Fruit fly (Drosophila melanogaster) whole organism, embryonic: Measurements from ENCODE around the gene CG42634.

ENCODE experiments used
- CG10462 ChIP-seq: fragments of 200-800 bp; sonication (Bioruptor generic); optimal IDR thresholded peaks from 2 replicates; lab custom pipeline; 2016; ENCODE audit warnings: missing biosample characterization, missing genetic modification characterization
- CG11504 ChIP-seq: fragments of 200-800 bp; sonication (Bioruptor generic); optimal IDR thresholded peaks from 3 replicates; lab custom pipeline; 2019; ENCODE audit warnings: missing biosample characterization, mild to moderate bottlenecking, missing genetic modification characterization, moderate library complexity
- CG11560 ChIP-seq: fragments of 200-800 bp; sonication (Bioruptor generic); IDR thresholded peaks from 3 replicates; pipeline ENCODE4 v1.3.6; 2022; ENCODE audit warnings: missing biosample characterization, missing genetic modification characterization
- CG13296 ChIP-seq: fragments of 200-800 bp; sonication (Bioruptor generic); optimal IDR thresholded peaks from 3 replicates; lab custom pipeline; 2018; ENCODE audit warnings: missing biosample characterization, mild to moderate bottlenecking, missing genetic modification characterization
- CG3065 ChIP-seq: fragments of 200-800 bp; sonication (Bioruptor generic); optimal IDR thresholded peaks from 2 replicates; lab custom pipeline; 2016; ENCODE audit warnings: missing biosample characterization, missing genetic modification characterization
- CG34376 ChIP-seq: fragments of 200-800 bp; sonication (Bioruptor generic); optimal IDR thresholded peaks from 2 replicates; lab custom pipeline; 2018; ENCODE audit warnings: missing biosample characterization, mild to moderate bottlenecking, missing genetic modification characterization
- CG4282 ChIP-seq: fragments of 200-800 bp; sonication (Bioruptor generic); optimal IDR thresholded peaks from 2 replicates; lab custom pipeline; 2016; ENCODE audit warnings: missing biosample characterization, missing genetic modification characterization
- CG4328 ChIP-seq: fragments of 200-800 bp; sonication (Bioruptor generic); optimal IDR thresholded peaks from 3 replicates; lab custom pipeline; 2017; ENCODE audit warnings: missing biosample characterization, missing genetic modification reagents, missing genetic modification characterization
- CG4404 ChIP-seq: fragments of 200-800 bp; sonication (Bioruptor generic); IDR thresholded peaks from 2 replicates; pipeline ENCODE4 v1.3.6; 2022; ENCODE audit warnings: missing biosample characterization, missing genetic modification characterization
- CG6254 ChIP-seq: fragments of 200-800 bp; sonication (Bioruptor generic); optimal IDR thresholded peaks from 3 replicates; lab custom pipeline; 2017; ENCODE audit warnings: mild to moderate bottlenecking, missing biosample characterization, missing genetic modification reagents, missing genetic modification characterization
- CG6654 ChIP-seq: fragments of 200-800 bp; sonication (Bioruptor generic); optimal IDR thresholded peaks from 2 replicates; lab custom pipeline; 2017; ENCODE audit warnings: missing biosample characterization, mild to moderate bottlenecking, missing genetic modification characterization
- CG8478 ChIP-seq: fragments of >200 bp; optimal IDR thresholded peaks from 2 replicates; lab custom pipeline; 2018
- CG8944 ChIP-seq: fragments of 200-800 bp; sonication (Bioruptor generic); optimal IDR thresholded peaks from 3 replicates; lab custom pipeline; 2016; ENCODE audit warnings: missing biosample characterization, missing genetic modification characterization
- CG9932 ChIP-seq: fragments of 200-800 bp; sonication (Bioruptor generic); IDR thresholded peaks from 2 replicates; pipeline ENCODE4 v1.3.6; 2022; ENCODE audit warnings: missing biosample characterization, missing genetic modification characterization
- Drgx ChIP-seq: fragments of 200-800 bp; sonication (Bioruptor generic); IDR thresholded peaks from 2 replicates; pipeline ENCODE4 v1.3.6; 2022; ENCODE audit warnings: missing biosample characterization, missing genetic modification characterization
- Ets65A ChIP-seq: fragments of 200-800 bp; sonication (Bioruptor generic); peaks from one replicate; lab custom pipeline; 2016; ENCODE audit warnings: missing biosample characterization, missing genetic modification characterization
- Hr39 ChIP-seq: fragments of >200 bp; optimal IDR thresholded peaks from 2 replicates; lab custom pipeline; 2017
- Myb ChIP-seq: fragments of 200-800 bp; sonication (Bioruptor generic); optimal IDR thresholded peaks from 2 replicates; lab custom pipeline; 2016; ENCODE audit warnings: missing biosample characterization, missing genetic modification characterization
- Oaz ChIP-seq: fragments of 200-800 bp; sonication (Bioruptor generic); IDR thresholded peaks from 2 replicates; pipeline ENCODE4 v1.3.6; 2022; ENCODE audit warnings: missing biosample characterization, missing genetic modification characterization
- Sox102F ChIP-seq: fragments of 200-800 bp; sonication (Bioruptor generic); optimal IDR thresholded peaks from 2 replicates; lab custom pipeline; 2018; ENCODE audit warnings: missing biosample characterization, mild to moderate bottlenecking, missing genetic modification characterization, moderate library complexity
- Sry-δ ChIP-seq: fragments of 200-800 bp; sonication (Bioruptor generic); optimal IDR thresholded peaks from 2 replicates; lab custom pipeline; 2016; ENCODE audit warnings: missing biosample characterization, missing genetic modification characterization
- TFAM ChIP-seq: fragments of 200-800 bp; sonication (Bioruptor generic); optimal IDR thresholded peaks from 2 replicates; lab custom pipeline; 2017; ENCODE audit warnings: missing biosample characterization, missing genetic modification characterization, inconsistent platforms
- aop ChIP-seq: fragments of 200-800 bp; sonication (Bioruptor generic); IDR thresholded peaks from 2 replicates; pipeline ENCODE4 v1.3.6; 2022; ENCODE audit warnings: missing biosample characterization, missing genetic modification characterization
- ara ChIP-seq: fragments of 200-800 bp; sonication (Bioruptor generic); IDR thresholded peaks from 2 replicates; pipeline ENCODE4 v1.3.6; 2022; ENCODE audit warnings: missing biosample characterization, missing genetic modification characterization
- ase ChIP-seq: fragments of 200-800 bp; sonication (Bioruptor generic); IDR thresholded peaks from 3 replicates; pipeline ENCODE4 v1.3.6; 2022; ENCODE audit warnings: missing biosample characterization, missing genetic modification characterization
- bsh ChIP-seq, 2 experiments: fragments of 200-800 bp; sonication (Bioruptor generic); optimal IDR thresholded peaks; 2 replicates each; lab custom pipeline; 2017 to 2018; ENCODE audit warnings: mild to moderate bottlenecking in 2 of 2, missing biosample characterization in 2 of 2, missing genetic modification characterization in 2 of 2, moderate library complexity in 1 of 2
- corto ChIP-seq: fragments of 200-800 bp; sonication (Bioruptor generic); optimal IDR thresholded peaks from 2 replicates; lab custom pipeline; 2016; ENCODE audit warnings: missing biosample characterization, mild to moderate bottlenecking, missing genetic modification characterization, moderate library complexity
- dmrt99B ChIP-seq: fragments of 200-800 bp; sonication (Bioruptor generic); optimal IDR thresholded peaks from 2 replicates; lab custom pipeline; 2018; ENCODE audit warnings: missing biosample characterization, mild to moderate bottlenecking, missing genetic modification characterization, moderate library complexity
- gfzf ChIP-seq: fragments of 200-800 bp; sonication (Bioruptor generic); optimal IDR thresholded peaks from 2 replicates; lab custom pipeline; 2016; ENCODE audit warnings: missing biosample characterization, mild to moderate bottlenecking, missing genetic modification characterization, moderate library complexity
- lbe ChIP-seq: fragments of 200-800 bp; sonication (Bioruptor generic); optimal IDR thresholded peaks from 2 replicates; lab custom pipeline; 2016; ENCODE audit warnings: missing biosample characterization, mild to moderate bottlenecking, missing genetic modification characterization
- mld ChIP-seq: fragments of 200-800 bp; sonication (Bioruptor generic); IDR thresholded peaks from 3 replicates; pipeline ENCODE4 v1.3.6; 2022; ENCODE audit warnings: missing biosample characterization, missing genetic modification characterization; ENCODE audit not compliant: partially characterized antibody
- pfk ChIP-seq: fragments of 200-800 bp; sonication (Bioruptor generic); optimal IDR thresholded peaks from 2 replicates; lab custom pipeline; 2018; ENCODE audit warnings: missing biosample characterization, mild to moderate bottlenecking, missing genetic modification characterization, moderate library complexity
- sens ChIP-seq: fragments of 200-800 bp; sonication (Bioruptor generic); peaks from one replicate; lab custom pipeline; 2016; ENCODE audit warnings: missing biosample characterization, missing genetic modification characterization
- sob ChIP-seq: fragments of 200-800 bp; sonication (Bioruptor generic); IDR thresholded peaks from 2 replicates; pipeline ENCODE4 v1.3.6; 2022; ENCODE audit warnings: missing biosample characterization, missing genetic modification characterization
- tll ChIP-seq, 2 experiments: fragments of 200-800 bp in 1 of 2; fragments of >200 bp in 1 of 2; sonication (Bioruptor generic) in 1 of 2; optimal IDR thresholded peaks; 2 replicates each; lab custom pipeline; 2017 to 2019; ENCODE audit warnings: missing biosample characterization in 2 of 2, missing genetic modification characterization in 2 of 2, mild to moderate bottlenecking in 1 of 2, moderate library complexity in 1 of 2
- zfh1 ChIP-seq: fragments of 200-800 bp; sonication (Bioruptor generic); IDR thresholded peaks from 3 replicates; pipeline ENCODE4 v1.3.6; 2022; ENCODE audit warnings: missing biosample characterization, missing genetic modification characterization

The CG42634 gene

DNA sequence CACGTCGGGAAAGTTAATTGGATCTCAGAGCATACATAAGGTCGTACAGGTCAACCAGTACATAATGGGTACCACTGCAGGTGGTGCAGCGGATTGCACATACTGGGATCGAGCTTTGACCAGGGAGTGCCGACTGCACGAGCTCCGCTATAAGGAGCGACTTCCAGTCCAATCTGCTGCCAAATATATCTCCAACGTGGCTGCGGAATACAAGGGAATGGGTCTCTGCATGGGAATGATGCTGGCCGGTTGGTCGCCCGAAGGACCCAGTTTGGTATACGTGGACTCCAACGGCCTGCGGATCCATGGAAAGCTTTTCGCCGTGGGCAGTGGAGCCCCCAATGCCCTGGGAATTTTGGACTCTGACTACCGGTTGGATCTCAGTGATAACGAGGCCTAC lies 17.0 kb upstream of the CG42634 start:
- TF ChIP-seq Myb (GFP tag; lab: Kevin White, UChicago) (no peak), tll (GFP tag; optimal IDR thresholded peaks at IDR 0.05; lab: Kevin White, UChicago) (peak in 1 of 2 experiments; percentile 61), ase (GFP tag; lab: Robert Waterston, UW) (peak; percentile 51; the same call in 1 of the 3 replicates), CG4328 (GFP tag; lab: Kevin White, UChicago) (no peak), CG11560 (0 out of 3 replicates have a peak, but pooled peaks have one; percentile 11), CG4404 (peak; percentile 32), ara (GFP tag; lab: Robert Waterston, UW) (peak; percentile 5; the same call in 1 of the 2 replicates), CG10462 (GFP tag; lab: Kevin White, UChicago) (no peak), CG4282 (GFP tag; lab: Kevin White, UChicago) (no peak), CG8478 (peak; percentile 82), Ets65A (GFP tag; lab: Kevin White, UChicago) (peak; percentile 65), CG13296 (GFP tag; lab: Kevin White, UChicago) (no peak), mld (no peak), zfh1 (GFP tag; lab: Robert Waterston, UW) (no peak)

DNA sequence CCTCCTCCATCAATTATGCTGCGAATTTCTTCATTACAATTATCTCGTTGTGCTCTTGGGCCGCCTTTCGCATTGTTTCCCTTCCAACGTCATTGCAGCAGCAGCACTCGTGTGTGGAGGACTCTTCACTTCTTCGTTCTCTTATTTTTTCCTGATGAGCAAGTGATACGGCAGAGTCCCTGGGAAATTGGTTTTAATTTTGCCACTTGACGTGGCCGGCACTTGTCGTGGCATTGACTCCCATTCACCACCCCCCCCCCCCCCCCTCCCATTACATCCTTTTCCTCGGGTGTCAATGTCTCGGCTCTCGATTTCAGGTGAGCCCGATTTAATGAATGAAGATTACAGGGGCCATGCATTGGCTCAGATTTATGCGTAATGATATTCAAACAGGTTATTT lies 5.6 kb upstream of the CG42634 start:
- TF ChIP-seq CG6654 (no peak), Hr39 (peak; percentile 60)

DNA sequence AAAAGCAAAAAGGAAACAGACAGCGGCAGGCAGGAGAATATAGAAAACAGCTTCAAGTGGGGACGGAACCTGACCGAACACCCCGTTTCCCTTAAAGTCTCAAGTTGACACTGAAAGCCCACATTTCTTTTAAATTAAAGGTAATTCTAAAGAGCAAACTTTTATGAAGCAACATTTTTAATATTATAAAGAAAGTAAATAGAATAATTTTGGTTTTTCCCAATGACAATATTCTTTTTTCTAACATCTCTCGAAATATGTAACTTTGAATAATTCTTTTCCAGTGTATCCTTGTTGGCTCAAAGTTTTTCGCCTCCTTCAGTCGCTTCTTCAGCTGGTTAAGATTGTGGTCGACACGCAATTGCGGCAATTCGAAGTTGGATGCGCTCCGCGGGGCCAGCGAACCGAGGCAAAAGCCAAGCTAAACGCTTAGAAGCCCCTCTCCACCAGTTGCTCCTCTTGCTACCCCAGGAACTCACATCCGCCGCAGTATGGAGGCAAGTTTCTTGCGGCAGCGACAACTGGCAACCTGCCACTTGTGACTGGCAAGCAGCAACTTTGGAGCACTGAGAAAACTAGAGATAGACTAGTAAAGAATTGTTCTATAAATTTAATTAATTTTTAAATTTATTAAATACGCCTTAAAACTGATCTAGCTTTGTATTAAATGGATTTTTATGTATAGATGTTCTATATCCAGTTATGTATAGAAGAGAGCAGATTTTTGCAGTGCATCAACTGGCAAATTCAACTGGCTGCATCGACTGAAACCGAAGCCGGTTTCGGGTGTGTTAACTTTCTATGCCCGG lies 4.5 kb upstream of the CG42634 start:
- TF ChIP-seq corto = peak; percentile 37
- TF ChIP-seq lbe (GFP tag; lab: Kevin White, UChicago) = peak; percentile 35
- TF ChIP-seq TFAM (GFP tag; lab: Kevin White, UChicago) = no peak
- no peak for TF ChIP-seq CG8944 (GFP tag; lab: Kevin White, UChicago)
- TF ChIP-seq Drgx (GFP tag; lab: Robert Waterston, UW) = peak; percentile 95
- peak in 1 of 2 experiments; percentile 19 for TF ChIP-seq bsh (GFP tag; optimal IDR thresholded peaks at IDR 0.05; lab: Kevin White, UChicago)
- TF ChIP-seq, all 482 proteins: peak for 4

DNA sequence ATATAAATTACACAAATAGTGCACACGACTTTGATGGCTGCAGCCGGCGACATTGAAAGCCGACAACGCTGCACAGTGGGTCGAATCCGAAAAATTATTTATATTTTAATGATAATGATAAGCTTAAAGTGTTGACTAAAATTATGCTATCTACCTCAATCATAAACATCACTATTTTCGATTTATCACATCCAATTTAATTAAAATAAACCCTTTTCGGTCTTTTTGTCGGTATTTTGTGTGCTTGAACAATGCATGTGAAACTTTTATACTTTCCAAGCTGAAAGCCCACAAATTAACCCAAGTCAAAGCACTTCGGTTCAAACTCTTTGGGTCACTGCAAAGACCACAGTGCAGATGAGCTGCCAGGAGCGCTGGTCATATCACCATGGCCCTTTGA lies 2.3 kb upstream of the CG42634 start:
- TF ChIP-seq sens (GFP tag; lab: Kevin White, UChicago) = peak; percentile 76
- no peak for TF ChIP-seq gfzf (GFP tag; lab: Kevin White, UChicago)
- TF ChIP-seq dmrt99B (tag; lab: Kevin White, UChicago) = peak; percentile 37
- 0 out of 2 replicates have a peak, but pooled peaks have one; percentile 5 for TF ChIP-seq Oaz (GFP tag; lab: Robert Waterston, UW)
- no peak for TF ChIP-seq CG6254
- TF ChIP-seq aop (GFP tag; lab: Robert Waterston, UW) = no peak
- TF ChIP-seq CG11504 (tag; lab: Kevin White, UChicago) = peak; percentile 40
- TF ChIP-seq CG34376 (GFP tag; lab: Kevin White, UChicago) = no peak
- TF ChIP-seq Sox102F (GFP tag; lab: Kevin White, UChicago) = peak; percentile 25
- no peak for TF ChIP-seq sob (GFP tag; lab: Robert Waterston, UW)
- peak; percentile 71 for TF ChIP-seq Drgx (GFP tag; lab: Robert Waterston, UW)
- TF ChIP-seq CG9932 = no peak
- peak in 1 of 2 experiments; percentile 67 for TF ChIP-seq bsh (GFP tag; optimal IDR thresholded peaks at IDR 0.05; lab: Kevin White, UChicago)
- TF ChIP-seq CG3065 (GFP tag; lab: Kevin White, UChicago) = no peak
- TF ChIP-seq pfk = no peak
- no peak for TF ChIP-seq Sry-δ (GFP tag; lab: Kevin White, UChicago)
